Worm (Caenorhabditis elegans): Measurements from ENCODE around the gene R09A1.3.
A peak's percentile ranks its signal among the peaks of the same experiment; 100 is the strongest.

Gene R09A1.3

ce11 chrV:1023367-1023766 is 3.5 kb downstream of the R09A1.3 start, which contains the start of gene pei-2:
TSS of gene pei-2 (minus strand) at chrV:1023467.
- no peak for TF ChIP-seq fos-1 (tag; optimal IDR thresholded peaks at IDR 0.05)
- no peak for TF ChIP-seq nhr-67 (tag; optimal IDR thresholded peaks at IDR 0.05)
- no peak for TF ChIP-seq R02D3.7 (tag; optimal IDR thresholded peaks at IDR 0.05)
- TF ChIP-seq nhr-77 (tag; optimal IDR thresholded peaks at IDR 0.05) = no peak
- no peak for TF ChIP-seq daf-12 (tag; optimal IDR thresholded peaks at IDR 0.05)
- no peak for TF ChIP-seq lin-15B (tag; optimal IDR thresholded peaks at IDR 0.05)
- TF ChIP-seq ztf-11 (tag; optimal IDR thresholded peaks at IDR 0.05) = no peak
- TF ChIP-seq egl-27 (tag; optimal IDR thresholded peaks at IDR 0.05) = no peak
- no peak for TF ChIP-seq nhr-23 (tag; optimal IDR thresholded peaks at IDR 0.05)
- TF ChIP-seq unc-39 (tag; optimal IDR thresholded peaks at IDR 0.05) = no peak
- TF ChIP-seq nhr-43 (tag; optimal IDR thresholded peaks at IDR 0.05; ENCODE audit: poor library complexity, severe bottlenecking) = no peak
- no peak for TF ChIP-seq fkh-10 (GFP tag; optimal IDR thresholded peaks at IDR 0.05)
- no peak for TF ChIP-seq fkh-2 (tag; optimal IDR thresholded peaks at IDR 0.05)
- TF ChIP-seq jun-1 (tag; optimal IDR thresholded peaks at IDR 0.05) = no peak
- no peak for TF ChIP-seq lin-39 (tag; optimal IDR thresholded peaks at IDR 0.05)
- TF ChIP-seq nhr-28 (tag; optimal IDR thresholded peaks at IDR 0.05) = no peak

ce11 chrV:1021456-1021855 is 5.4 kb downstream of the R09A1.3 start:
- TF ChIP-seq nfya-1 (tag; optimal IDR thresholded peaks at IDR 0.05; ENCODE audit: insufficient read depth) = no peak
- TF ChIP-seq R02D3.7 (tag; optimal IDR thresholded peaks at IDR 0.05) = no peak
- no peak for TF ChIP-seq nhr-67 (tag; optimal IDR thresholded peaks at IDR 0.05)
- no peak for TF ChIP-seq ceh-28 (tag; optimal IDR thresholded peaks at IDR 0.05)
- no peak for TF ChIP-seq lin-39 (tag; optimal IDR thresholded peaks at IDR 0.05)
- no peak for TF ChIP-seq ceh-82 (tag; optimal IDR thresholded peaks at IDR 0.05)
- no peak for TF ChIP-seq skn-1 (tag; optimal IDR thresholded peaks at IDR 0.05)
- no peak for TF ChIP-seq egl-27 (tag; optimal IDR thresholded peaks at IDR 0.05)
- no peak for TF ChIP-seq nhr-11 (tag; optimal IDR thresholded peaks at IDR 0.05)
- TF ChIP-seq elt-2 (tag; optimal IDR thresholded peaks at IDR 0.05) = no peak
- no peak for TF ChIP-seq daf-12 (tag; optimal IDR thresholded peaks at IDR 0.05)
- TF ChIP-seq nhr-76 (tag; optimal IDR thresholded peaks at IDR 0.05) = no peak
- TF ChIP-seq ztf-4 (tag; optimal IDR thresholded peaks at IDR 0.05) = no peak
- TF ChIP-seq elt-1 (tag; optimal IDR thresholded peaks at IDR 0.05) = no peak
- TF ChIP-seq nhr-23 (tag; optimal IDR thresholded peaks at IDR 0.05) = no peak
- no peak for TF ChIP-seq snpc-4 (tag; optimal IDR thresholded peaks at IDR 0.05)

- TF ChIP-seq ceh-16 (tag; optimal IDR thresholded peaks at IDR 0.05) (no peak), nfya-1 (tag; optimal IDR thresholded peaks at IDR 0.05; ENCODE audit: insufficient read depth) (peak; percentile 91)
These were observed 9.7 kb downstream of the R09A1.3 start for ce11 chrV:1017196-1017595.

ce11 chrV:1015194-1015593 is 11.7 kb downstream of the R09A1.3 start:
- no peak for TF ChIP-seq fos-1 (tag; optimal IDR thresholded peaks at IDR 0.05)
- TF ChIP-seq nfya-1 (tag; optimal IDR thresholded peaks at IDR 0.05; ENCODE audit: insufficient read depth) = peak; percentile 97
- TF ChIP-seq skn-1 (tag; optimal IDR thresholded peaks at IDR 0.05) = no peak

ce11 chrV:1013637-1014036 is 13.2 kb downstream of the R09A1.3 start:
- TF ChIP-seq nhr-28 (tag; optimal IDR thresholded peaks at IDR 0.05) = no peak
- TF ChIP-seq sea-2 (GFP tag; optimal IDR thresholded peaks at IDR 0.05) = no peak
- no peak for TF ChIP-seq mdl-1 (tag; optimal IDR thresholded peaks at IDR 0.05)
- TF ChIP-seq elt-3 (tag; optimal IDR thresholded peaks at IDR 0.05) = no peak
- no peak for TF ChIP-seq zag-1 (tag; optimal IDR thresholded peaks at IDR 0.05)
- TF ChIP-seq R02D3.7 (tag; optimal IDR thresholded peaks at IDR 0.05) = no peak
- TF ChIP-seq ztf-4 (tag; optimal IDR thresholded peaks at IDR 0.05) = no peak
- no peak for TF ChIP-seq eor-1 (tag; optimal IDR thresholded peaks at IDR 0.05)
- TF ChIP-seq daf-12 (tag; optimal IDR thresholded peaks at IDR 0.05) = no peak
- TF ChIP-seq nhr-237 (tag; optimal IDR thresholded peaks at IDR 0.05) = no peak
- no peak for TF ChIP-seq ceh-28 (tag; optimal IDR thresholded peaks at IDR 0.05)
- TF ChIP-seq ama-1 (optimal IDR thresholded peaks at IDR 0.05) = no peak
- no peak for TF ChIP-seq nhr-77 (tag; optimal IDR thresholded peaks at IDR 0.05)
- TF ChIP-seq hmg-11 (tag; optimal IDR thresholded peaks at IDR 0.05) = no peak
- TF ChIP-seq mml-1 (tag; optimal IDR thresholded peaks at IDR 0.05) = no peak
- no peak for TF ChIP-seq ceh-16 (tag; optimal IDR thresholded peaks at IDR 0.05)
- no peak for TF ChIP-seq aly-2 (tag; optimal IDR thresholded peaks at IDR 0.05)
- TF ChIP-seq elt-2 (tag; optimal IDR thresholded peaks at IDR 0.05) = no peak

Data from whole organism, L3 larva.